Worm (Caenorhabditis elegans): ENCODE data around the gene Y77E11A.23.
A peak's percentile ranks its signal among the peaks of the same experiment; 100 is the strongest.

The Y77E11A.23 gene

ce11 chrIV:1469093-1469492, 38.9 kb upstream of the Y77E11A.23 start:
- TF ChIP-seq crh-2 (tag; optimal IDR thresholded peaks at IDR 0.05) (no peak), snpc-4 (tag; optimal IDR thresholded peaks at IDR 0.05) (no peak), ceh-82 (tag; optimal IDR thresholded peaks at IDR 0.05) (no peak), ztf-11 (tag; optimal IDR thresholded peaks at IDR 0.05) (no peak)

DNA sequence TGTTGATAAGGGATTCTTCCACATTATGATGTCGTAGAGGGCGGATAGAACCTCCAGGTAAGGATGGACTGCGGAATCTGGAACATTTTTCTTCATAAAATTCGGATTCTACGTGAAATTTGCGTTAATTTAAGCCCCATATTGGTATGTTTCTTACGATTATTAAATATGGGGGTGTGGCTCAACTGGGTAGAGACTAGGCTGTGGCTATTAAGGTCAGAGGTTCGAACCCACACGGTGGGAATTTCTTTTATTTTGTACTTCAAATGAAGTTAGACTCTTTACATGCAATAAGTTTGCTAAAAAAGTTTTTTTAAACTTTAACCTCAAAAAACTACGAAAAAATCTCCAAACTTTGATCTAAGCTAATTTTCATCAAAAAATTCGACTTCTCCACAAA, 35.3 kb upstream of the Y77E11A.23 start:
- no peak for TF ChIP-seq unc-39 (tag; optimal IDR thresholded peaks at IDR 0.05)
- no peak for TF ChIP-seq F13H6.1 (tag; optimal IDR thresholded peaks at IDR 0.05)
- no peak for TF ChIP-seq lsy-2 (tag; optimal IDR thresholded peaks at IDR 0.05)
- TF ChIP-seq aly-2 (tag; optimal IDR thresholded peaks at IDR 0.05): no peak

ce11 chrIV:1461463-1461862, 31.3 kb upstream of the Y77E11A.23 start:
- TF ChIP-seq ZK546.5 (tag; optimal IDR thresholded peaks at IDR 0.05): no peak
- no peak for TF ChIP-seq ztf-4 (tag; optimal IDR thresholded peaks at IDR 0.05)
- no peak for TF ChIP-seq elt-1 (tag; optimal IDR thresholded peaks at IDR 0.05)
- TF ChIP-seq sma-3 (GFP tag; optimal IDR thresholded peaks at IDR 0.05): no peak
- no peak for TF ChIP-seq lin-13 (GFP tag; optimal IDR thresholded peaks at IDR 0.05)
- TF ChIP-seq sem-4 (tag; optimal IDR thresholded peaks at IDR 0.05): no peak
- TF ChIP-seq blmp-1 (tag; optimal IDR thresholded peaks at IDR 0.05; ENCODE audit: insufficient read depth): no peak

- TF ChIP-seq lin-13 (GFP tag; optimal IDR thresholded peaks at IDR 0.05): no peak
Measured at ce11 chrIV:1460686-1461085, 30.5 kb upstream of the Y77E11A.23 start, which contains the start of gene col-106. TSS of gene col-106 (minus strand) at chrIV:1460786.

DNA sequence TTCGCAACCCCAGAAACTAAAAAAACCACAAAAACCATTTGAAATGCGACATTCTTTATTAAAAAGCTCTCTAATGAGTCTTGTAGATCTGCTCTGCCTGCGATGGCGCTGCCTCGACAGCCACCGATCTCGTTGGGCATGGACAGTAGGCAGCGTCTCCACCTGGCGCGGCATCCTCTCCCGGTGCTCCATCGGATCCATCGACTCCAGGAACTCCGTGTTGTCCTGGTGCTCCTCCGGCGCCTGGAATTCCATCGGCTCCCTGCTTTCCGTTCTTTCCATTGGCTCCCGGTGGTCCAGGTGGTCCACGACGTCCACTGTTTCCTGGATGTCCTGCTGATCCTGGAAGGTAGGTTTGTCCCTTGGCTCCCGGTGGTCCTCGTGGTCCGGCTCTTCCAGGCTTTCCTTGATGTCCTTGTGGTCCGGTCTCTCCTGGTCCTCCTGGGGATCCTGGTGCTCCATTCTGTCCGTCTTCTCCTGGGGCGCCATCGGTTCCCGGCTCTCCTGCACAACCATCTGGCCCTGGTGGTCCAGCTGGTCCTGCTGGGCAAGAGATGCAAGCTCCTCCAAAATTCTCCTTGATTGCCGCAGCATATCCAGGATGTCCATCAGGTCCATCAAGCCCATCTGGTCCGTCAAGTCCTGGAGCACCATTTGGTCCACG, 29.8 kb upstream of the Y77E11A.23 start:
- TF ChIP-seq nhr-12 (tag; optimal IDR thresholded peaks at IDR 0.05) (no peak), ceh-16 (tag; optimal IDR thresholded peaks at IDR 0.05) (no peak), ceh-82 (tag; optimal IDR thresholded peaks at IDR 0.05) (no peak), nhr-25 (tag; optimal IDR thresholded peaks at IDR 0.05) (no peak), dmd-4 (tag; optimal IDR thresholded peaks at IDR 0.05) (no peak), R02D3.7 (tag; optimal IDR thresholded peaks at IDR 0.05) (no peak), nhr-21 (tag; optimal IDR thresholded peaks at IDR 0.05) (no peak), nhr-77 (tag; optimal IDR thresholded peaks at IDR 0.05) (no peak), sma-3 (GFP tag; optimal IDR thresholded peaks at IDR 0.05) (no peak), lin-11 (tag; optimal IDR thresholded peaks at IDR 0.05) (no peak), ztf-11 (tag; optimal IDR thresholded peaks at IDR 0.05) (no peak)

DNA sequence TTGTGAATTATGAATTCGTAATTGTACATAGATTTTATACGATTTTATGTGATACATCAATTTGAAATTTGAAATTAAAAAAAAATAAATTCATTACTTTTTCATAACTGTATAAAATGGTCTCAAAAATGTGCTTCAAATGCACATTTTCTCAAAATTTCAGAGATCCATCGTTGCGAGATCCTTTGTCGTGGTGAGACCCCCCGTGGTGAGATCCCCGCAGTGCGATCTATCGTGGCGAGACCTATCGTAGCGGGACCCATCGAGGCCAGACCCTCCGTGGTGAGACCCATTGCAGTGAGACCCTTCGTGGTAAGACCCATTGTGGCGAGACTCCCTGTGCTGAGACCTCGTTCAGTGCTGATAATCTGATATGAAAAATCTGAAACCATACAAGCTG, 29.3 kb upstream of the Y77E11A.23 start:
- TF ChIP-seq unc-62 (GFP tag; optimal IDR thresholded peaks at IDR 0.05) (no peak), nhr-10 (tag; optimal IDR thresholded peaks at IDR 0.05) (no peak), blmp-1 (tag; optimal IDR thresholded peaks at IDR 0.05; ENCODE audit: insufficient read depth) (no peak), nhr-77 (tag; optimal IDR thresholded peaks at IDR 0.05) (no peak), aly-2 (tag; optimal IDR thresholded peaks at IDR 0.05) (no peak), mdl-1 (tag; optimal IDR thresholded peaks at IDR 0.05) (no peak), nhr-6 (tag; optimal IDR thresholded peaks at IDR 0.05) (no peak), crh-2 (tag; optimal IDR thresholded peaks at IDR 0.05) (no peak), dmd-4 (tag; optimal IDR thresholded peaks at IDR 0.05) (no peak)

ce11 chrIV:1458192-1458591, 28.0 kb upstream of the Y77E11A.23 start:
- no peak for TF ChIP-seq ama-1 (optimal IDR thresholded peaks at IDR 0.05)
- peak; percentile 32 for TF ChIP-seq Y55F3AM.14 (GFP tag; optimal IDR thresholded peaks at IDR 0.05)

- TF ChIP-seq sem-4 (tag; optimal IDR thresholded peaks at IDR 0.05): no peak
- no peak for TF ChIP-seq gmeb-1 (tag; optimal IDR thresholded peaks at IDR 0.05)
- no peak for TF ChIP-seq skn-1 (tag; optimal IDR thresholded peaks at IDR 0.05)
- no peak for TF ChIP-seq sma-3 (GFP tag; optimal IDR thresholded peaks at IDR 0.05)
- no peak for TF ChIP-seq ztf-11 (tag; optimal IDR thresholded peaks at IDR 0.05)
- TF ChIP-seq lsy-2 (tag; optimal IDR thresholded peaks at IDR 0.05): no peak
- TF ChIP-seq nhr-23 (tag; optimal IDR thresholded peaks at IDR 0.05): no peak
- no peak for TF ChIP-seq nhr-129 (tag; optimal IDR thresholded peaks at IDR 0.05)
- TF ChIP-seq F13H6.1 (tag; optimal IDR thresholded peaks at IDR 0.05): no peak
- no peak for TF ChIP-seq nhr-21 (tag; optimal IDR thresholded peaks at IDR 0.05)
- TF ChIP-seq R02D3.7 (tag; optimal IDR thresholded peaks at IDR 0.05): no peak
- no peak for TF ChIP-seq unc-55 (GFP tag; optimal IDR thresholded peaks at IDR 0.05)
Measured at ce11 chrIV:1456775-1457174, 26.6 kb upstream of the Y77E11A.23 start, which contains the start of gene nadk-1. TSS of gene nadk-1 (plus strand) at chrIV:1457075.
